Fruit fly (Drosophila melanogaster) Kc167 (cell line): ENCODE data around the gene Prx4.

Experiments
- Myc ChIP-seq: fragments of >200 bp; optimal IDR thresholded peaks from 2 replicates; lab custom pipeline; 2017; ENCODE audit warnings: missing external identifiers
- Sin3A ChIP-seq: fragments of >200 bp; optimal IDR thresholded peaks from 2 replicates; lab custom pipeline; 2018; ENCODE audit warnings: missing external identifiers
- h ChIP-seq: fragments of >200 bp; optimal IDR thresholded peaks from 3 replicates; lab custom pipeline; 2018; ENCODE audit warnings: missing external identifiers
- insv ChIP-seq: fragments of >200 bp; optimal IDR thresholded peaks from 3 replicates; lab custom pipeline; 2018; ENCODE audit warnings: missing external identifiers
- psq ChIP-seq: fragments of >200 bp; optimal IDR thresholded peaks from 2 replicates; lab custom pipeline; 2017; ENCODE audit warnings: missing external identifiers

DNA sequence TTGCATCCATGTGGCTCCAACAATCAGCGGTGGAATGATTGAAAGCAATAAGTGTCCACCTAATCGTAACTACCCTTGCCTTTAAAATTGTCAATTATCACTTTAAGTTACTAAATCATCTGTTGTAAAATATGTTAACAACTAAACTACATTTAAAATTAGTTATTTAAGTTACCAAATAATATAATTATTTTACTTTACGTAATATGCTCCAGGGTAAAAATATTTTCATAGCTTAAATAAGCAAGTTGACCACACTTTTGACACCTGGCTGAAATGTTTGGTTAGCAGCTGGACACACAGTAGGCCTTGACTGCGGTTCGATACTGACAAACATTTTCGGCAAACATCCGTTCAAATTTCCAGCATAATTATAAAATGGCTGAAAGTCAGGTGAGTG lies 47.3 kb upstream of the Prx4 start, which contains the start of gene CG2113:
- TF ChIP-seq psq (lab: Kevin White, UChicago) (no peak), h (lab: Kevin White, UChicago) (no peak), Sin3A (lab: Kevin White, UChicago) (no peak), Myc (lab: Kevin White, UChicago) (no peak), insv (lab: Kevin White, UChicago) (no peak)
